Worm (Caenorhabditis elegans): ENCODE results near the gene srab-16.

DNA sequence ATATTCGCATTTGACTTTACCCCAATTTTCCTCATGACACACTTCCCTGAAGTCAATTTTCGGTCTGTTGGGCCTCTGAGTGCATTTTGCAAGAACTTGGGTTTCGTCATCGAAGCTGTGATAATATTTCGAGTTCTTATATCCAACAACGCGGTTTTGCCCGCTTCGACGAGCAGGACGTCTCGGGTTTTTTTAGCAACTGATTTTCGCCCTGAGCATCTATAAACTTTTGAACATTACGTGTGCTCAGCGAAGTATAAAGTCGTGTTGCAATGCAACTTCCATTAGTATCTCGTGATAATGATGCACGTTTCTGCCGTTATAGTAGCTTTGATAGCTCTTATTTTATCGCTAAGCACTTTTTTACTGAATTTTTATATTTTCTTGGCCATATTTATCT, 2.5 kb upstream of the srab-16 start, which contains the start of gene srbc-60:
- TF ChIP-seq gmeb-2 (tag; optimal IDR thresholded peaks at IDR 0.05) = no peak
- TF ChIP-seq ceh-34 (tag; optimal IDR thresholded peaks at IDR 0.05) = no peak
- TF ChIP-seq pha-4 (tag; optimal IDR thresholded peaks at IDR 0.05) = no peak
- TF ChIP-seq ceh-45 (GFP tag; IDR thresholded peaks at IDR 0.05) = no peak
- no peak for TF ChIP-seq pros-1 (tag; optimal IDR thresholded peaks at IDR 0.05)
- no peak for TF ChIP-seq rnt-1 (tag; optimal IDR thresholded peaks at IDR 0.05)
- TF ChIP-seq npax-4 (tag; optimal IDR thresholded peaks at IDR 0.05) = no peak
- no peak for TF ChIP-seq pqm-1 (tag; optimal IDR thresholded peaks at IDR 0.05)

Data from whole organism, late embryonic.